Worm (Caenorhabditis elegans): Measurements from ENCODE around the gene pitr-6.

The pitr-6 gene

DNA sequence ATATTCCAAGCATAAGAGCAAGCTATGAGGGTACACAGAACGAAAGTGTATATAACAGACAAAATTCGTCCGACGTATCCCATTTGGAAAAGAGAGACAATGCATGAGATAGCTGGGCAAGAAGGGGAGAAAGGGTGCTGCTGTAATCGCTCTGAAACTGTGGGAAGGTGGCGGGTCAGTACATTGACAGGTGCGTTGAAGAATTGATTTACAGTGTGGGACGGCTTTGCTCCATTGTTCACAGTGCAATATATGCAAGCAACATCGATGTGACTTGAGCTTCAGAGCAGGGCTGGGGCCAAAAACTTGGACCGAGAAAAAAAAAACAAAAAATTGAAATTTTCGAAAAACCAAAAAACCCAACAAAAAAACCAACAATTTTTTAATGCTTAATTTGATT is 35.0 kb upstream of the pitr-6 start, which contains the start of gene F57G9.3 (continued):
- TF ChIP-seq T20F7.1 (GFP tag; optimal IDR thresholded peaks at IDR 0.05) (no peak), arid-1 (GFP tag; conservative IDR thresholded peaks at IDR 0.05) (no peak)

- TF ChIP-seq unc-62 (GFP tag; optimal IDR thresholded peaks at IDR 0.05 in 1 of 2) (peak in 1 of 2 experiments; percentile 64), unc-62 (tag; optimal IDR thresholded peaks at IDR 0.05) (no peak), daf-16 (GFP tag; optimal IDR thresholded peaks at IDR 0.05) (no peak), daf-16 (tag; optimal IDR thresholded peaks at IDR 0.05) (no peak), ztf-7 (tag; optimal IDR thresholded peaks at IDR 0.05) (no peak), T26A8.4 (GFP tag; IDR thresholded peaks at IDR 0.05) (no peak), hmg-1.1 (GFP tag; IDR thresholded peaks at IDR 0.05) (no peak), pha-4 (GFP tag; IDR thresholded peaks at IDR 0.05) (no peak), pha-4 (tag; optimal IDR thresholded peaks at IDR 0.05) (no peak), mdl-1 (tag; optimal IDR thresholded peaks at IDR 0.05) (no peak), ceh-20 (GFP tag; IDR thresholded peaks at IDR 0.05) (no peak)
Measured at ce11 chrII:12412417-12412816, 32.7 kb upstream of the pitr-6 start, which contains the start of gene Y57A10C.1. TSS of gene Y57A10C.1 (minus strand) at chrII:12412517.

DNA sequence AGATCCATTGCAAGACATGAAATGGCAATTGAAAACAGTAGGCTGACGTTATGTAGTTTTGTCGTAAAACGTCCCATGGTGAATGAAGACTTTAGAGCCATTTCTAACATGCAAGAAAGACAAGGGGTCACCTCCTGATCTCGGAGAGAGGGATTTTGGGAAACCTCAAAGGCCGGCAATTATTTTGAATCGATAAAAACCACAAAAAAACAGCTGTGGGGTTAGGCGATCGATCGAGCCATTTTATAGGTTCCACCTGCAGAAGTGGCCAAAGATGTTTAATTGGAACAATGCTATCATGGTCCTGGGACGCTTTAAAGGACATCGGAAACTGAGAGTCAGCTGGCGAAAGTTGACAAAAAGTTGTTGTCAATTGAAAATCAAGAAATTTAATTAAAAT is 30.3 kb upstream of the pitr-6 start, which contains the start of gene Y57A10C.11:
Gene Y57A10C.11 (minus strand): TSS at position 101 of the 400 bp plus-strand sequence.
- no peak for TF ChIP-seq ztf-11 (tag; optimal IDR thresholded peaks at IDR 0.05)
- TF ChIP-seq unc-62 (GFP tag; optimal IDR thresholded peaks at IDR 0.05 in 1 of 2) = peak in 1 of 2 experiments; percentile 74
- no peak for TF ChIP-seq unc-62 (tag; optimal IDR thresholded peaks at IDR 0.05)

DNA sequence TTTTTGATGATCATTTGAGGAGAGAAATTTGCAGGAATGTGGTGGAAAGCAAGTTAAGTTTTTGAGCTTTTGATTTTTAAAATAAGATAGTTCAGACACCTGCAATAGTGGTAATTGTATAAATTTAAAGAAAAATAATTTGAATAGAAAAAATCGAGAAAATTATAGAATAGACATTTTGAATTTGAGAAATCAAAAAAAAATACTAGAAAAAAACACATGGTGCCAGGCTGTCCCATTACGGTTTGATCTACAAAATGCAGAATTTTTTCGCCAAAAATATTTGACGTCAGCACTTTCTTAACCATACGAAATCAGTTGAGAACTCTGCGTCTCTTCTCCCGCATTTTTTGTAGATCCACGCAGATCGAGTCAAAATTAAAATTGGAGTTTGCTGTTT is 27.6 kb upstream of the pitr-6 start, which contains the start of gene sre-27:
Gene sre-27 (minus strand): TSS at position 101 of the 400 bp plus-strand sequence.
- TF ChIP-seq php-3 (GFP tag; IDR thresholded peaks at IDR 0.05) (no peak), tra-1 (GFP tag; IDR thresholded peaks at IDR 0.05) (no peak), lin-15B (tag; optimal IDR thresholded peaks at IDR 0.05) (no peak), set-16 (GFP tag; IDR thresholded peaks at IDR 0.05) (no peak), nhr-237 (tag; optimal IDR thresholded peaks at IDR 0.05) (no peak), Y5F2A.4 (GFP tag; optimal IDR thresholded peaks at IDR 0.05) (no peak), unc-39 (tag; optimal IDR thresholded peaks at IDR 0.05) (no peak), lin-38 (GFP tag; IDR thresholded peaks at IDR 0.05) (no peak), Y48G9A.11 (GFP tag; IDR thresholded peaks at IDR 0.05) (no peak), ama-1 (optimal IDR thresholded peaks at IDR 0.05) (no peak), zfp-2 (tag; optimal IDR thresholded peaks at IDR 0.05) (no peak)

DNA sequence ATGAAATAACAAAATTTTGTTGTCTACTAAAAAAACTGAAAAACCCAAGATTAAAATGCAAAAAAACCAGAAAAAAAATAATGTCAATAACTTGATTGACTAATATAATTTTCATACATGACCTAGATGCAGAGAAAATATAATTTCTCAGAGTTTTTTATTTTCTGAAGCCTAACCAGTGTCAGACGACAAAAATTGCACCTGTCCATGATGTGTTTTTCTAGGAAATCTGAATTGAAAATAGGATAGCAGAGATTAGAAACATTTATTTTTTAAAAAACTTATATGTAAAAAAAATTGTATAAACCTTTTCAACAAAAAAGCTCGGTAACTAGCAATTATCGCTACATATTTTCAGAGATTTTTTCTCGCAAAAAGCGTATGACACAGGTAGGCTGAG is 27.1 kb upstream of the pitr-6 start:
- TF ChIP-seq daf-16 (GFP tag; optimal IDR thresholded peaks at IDR 0.05) (no peak), daf-16 (tag; optimal IDR thresholded peaks at IDR 0.05) (no peak), zip-2 (tag; optimal IDR thresholded peaks at IDR 0.05) (no peak), F10B5.3 (tag; optimal IDR thresholded peaks at IDR 0.05) (no peak)

ce11 chrII:12420486-12420885 is 24.6 kb upstream of the pitr-6 start, which contains the start of gene sre-26:
TSS of gene sre-26 (minus strand) at chrII:12420586.
- TF ChIP-seq D1046.2 (GFP tag; IDR thresholded peaks at IDR 0.05) = no peak
- no peak for TF ChIP-seq duxl-1 (tag; optimal IDR thresholded peaks at IDR 0.05; ENCODE audit: poor library complexity)
- no peak for TF ChIP-seq unc-39 (tag; optimal IDR thresholded peaks at IDR 0.05)
- TF ChIP-seq mdt-29 (GFP tag; IDR thresholded peaks at IDR 0.05) = no peak
- TF ChIP-seq lin-38 (GFP tag; IDR thresholded peaks at IDR 0.05) = no peak
- no peak for TF ChIP-seq cey-2 (tag; optimal IDR thresholded peaks at IDR 0.05; ENCODE audit: borderline replicate concordance, insufficient read depth)
- no peak for TF ChIP-seq nhr-11 (tag; optimal IDR thresholded peaks at IDR 0.05)
- no peak for TF ChIP-seq hlh-30 (tag; optimal IDR thresholded peaks at IDR 0.05; ENCODE audit: insufficient read depth)
- no peak for TF ChIP-seq php-3 (GFP tag; IDR thresholded peaks at IDR 0.05)
- TF ChIP-seq daf-16 (GFP tag; optimal IDR thresholded peaks at IDR 0.05) = no peak
- no peak for TF ChIP-seq daf-16 (tag; optimal IDR thresholded peaks at IDR 0.05)
- no peak for TF ChIP-seq Y75B8A.6 (GFP tag; IDR thresholded peaks at IDR 0.05)
- TF ChIP-seq pha-4 (GFP tag; IDR thresholded peaks at IDR 0.05) = no peak
- TF ChIP-seq pha-4 (tag; optimal IDR thresholded peaks at IDR 0.05) = no peak
- no peak for TF ChIP-seq zfp-2 (tag; optimal IDR thresholded peaks at IDR 0.05)

All from whole organism, L4 larva.